2 fruit fly cellular contexts compared by ENCODE assay signal in genomic region chr3R:24601069-24601468, dm6.
TF ChIP-seq lines count a peak whose summit lies in the region.

No protein-coding gene starts in this region.

TF ChIP-seq in whole organism, adult, 20 proteins besides CTCF, POLR2A, EP300 and RAD21 (continued from another document):
- TF ChIP-seq CG7045 (GFP tag; optimal IDR thresholded peaks at IDR 0.05; lab: Kevin White, UChicago): peak; percentile 14

TF ChIP-seq in whole organism, prepupa, 60 proteins besides CTCF, POLR2A, EP300 and RAD21 (continued from another document):
- no peak for TF ChIP-seq Hr39 (GFP tag; optimal IDR thresholded peaks at IDR 0.05; lab: Kevin White, UChicago)
TF ChIP-seq in whole organism, prepupa: peak in this region for 3.
